Worm (Caenorhabditis elegans): ENCODE measurements around the gene dhs-18.

ce11 chrV:11065513-11065912 is 18.9 kb upstream of the dhs-18 start, which contains the start of gene nlp-80:
- no peak for TF ChIP-seq him-1 (tag; optimal IDR thresholded peaks at IDR 0.05)
- no peak for TF ChIP-seq W03F9.2 (tag; optimal IDR thresholded peaks at IDR 0.05)
